Worm (Caenorhabditis elegans) whole organism, L1 larva: Measurements from ENCODE around the gene C56G2.5.

Source experiments
- ama-1 ChIP-seq: fragments of 150-350 bp; optimal IDR thresholded peaks from 2 replicates; lab custom pipeline; 2014
- ceh-90 ChIP-seq: sonication (generic microtip); optimal IDR thresholded peaks from 2 replicates; lab custom pipeline; 2016; ENCODE audit warnings: missing genetic modification characterization, missing compliant biosample characterization
- ces-1 ChIP-seq: fragments of 150-350 bp; optimal IDR thresholded peaks from 2 replicates; lab custom pipeline; 2014; ENCODE audit warnings: missing biosample characterization, missing genetic modification reagents, missing genetic modification characterization
- elt-2 ChIP-seq: sonication (generic microtip); optimal IDR thresholded peaks from 2 replicates; lab custom pipeline; 2016; ENCODE audit warnings: missing genetic modification characterization, mild to moderate bottlenecking, inconsistent platforms, missing compliant biosample characterization, missing genetic modification reagents
- elt-3 ChIP-seq, 6 experiments: fragments of 150-350 bp in 1 of 6; sonication (generic microtip); optimal IDR thresholded peaks; 2 replicates each; lab custom pipeline; 2017 to 2018; ENCODE audit warnings: missing biosample characterization in 6 of 6, missing genetic modification characterization in 6 of 6, inconsistent platforms in 1 of 6
- lin-39 ChIP-seq: fragments of 150-350 bp; optimal IDR thresholded peaks from 2 replicates; lab custom pipeline; 2014; ENCODE audit warnings: missing biosample characterization, missing genetic modification reagents, missing genetic modification characterization
- mab-9 ChIP-seq: fragments of 200-800 bp; sonication (Bioruptor generic); IDR thresholded peaks from 2 replicates; pipeline ENCODE4 v1.3.6; 2022; ENCODE audit warnings: missing genetic modification reagents, missing genetic modification characterization, missing compliant biosample characterization
- mep-1 ChIP-seq: fragments of 150-350 bp; optimal IDR thresholded peaks from 2 replicates; lab custom pipeline; 2014; ENCODE audit warnings: missing biosample characterization, missing genetic modification characterization
- nhr-71 ChIP-seq: sonication (generic microtip); optimal IDR thresholded peaks from 2 replicates; lab custom pipeline; 2016; ENCODE audit warnings: mild to moderate bottlenecking, missing genetic modification characterization, moderate library complexity, missing compliant biosample characterization

DNA sequence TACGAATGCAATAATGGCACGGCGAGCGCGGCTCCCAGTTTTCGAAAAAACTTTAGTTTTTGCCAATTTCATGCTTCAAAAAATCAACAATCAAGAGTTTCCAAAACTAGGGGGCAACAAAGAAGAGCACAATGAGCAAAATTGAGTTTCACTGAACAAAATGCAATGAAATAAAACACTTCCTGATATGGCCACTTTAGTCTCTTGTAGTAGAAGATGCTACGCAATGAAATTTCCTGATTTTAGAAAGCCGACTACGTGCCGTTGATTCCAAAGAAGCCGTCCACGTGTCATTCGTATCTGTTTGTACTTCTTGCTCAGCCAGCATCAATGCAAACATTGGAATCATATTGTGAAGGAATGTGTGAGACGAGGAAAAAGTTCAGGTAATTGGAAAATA, 10.3 kb upstream of the C56G2.5 start:
- TF ChIP-seq ces-1 (no peak), elt-3 (tag; optimal IDR thresholded peaks at IDR 0.05; lab: Kevin White, UChicago) (no peak), ceh-90 (tag; lab: Kevin White, UChicago) (no peak), ama-1 (no peak), nhr-71 (tag; lab: Kevin White, UChicago) (no peak), lin-39 (tag; lab: Kevin White, UChicago) (no peak), mab-9 (no peak), elt-2 (tag; lab: Kevin White, UChicago) (no peak), mep-1 (tag; lab: Kevin White, UChicago) (no peak)
